Fruit fly (Drosophila melanogaster) whole organism, larva: ENCODE results near the gene salr.

Experiments
- noc ChIP-seq: fragments of 200-800 bp; sonication (Bioruptor generic); optimal IDR thresholded peaks from 3 replicates; lab custom pipeline; 2019; ENCODE audit warnings: missing biosample characterization, mild to moderate bottlenecking, missing genetic modification characterization, moderate library complexity

The salr gene

dm6 chr2L:11345069-11345468 is 13.6 kb upstream of the salr start:
- no peak for TF ChIP-seq noc (tag; lab: Kevin White, UChicago)

- no peak for TF ChIP-seq noc (tag; lab: Kevin White, UChicago)
These were observed 11.5 kb upstream of the salr start for dm6 chr2L:11347052-11347758.

dm6 chr2L:11356918-11357317 is 1.8 kb upstream of the salr start:
- TF ChIP-seq noc (tag; lab: Kevin White, UChicago): no peak

dm6 chr2L:11359193-11359592 is 520 bp downstream of the salr start:
- no peak for TF ChIP-seq noc (tag; lab: Kevin White, UChicago)

- no peak for TF ChIP-seq noc (tag; lab: Kevin White, UChicago)
These were observed 26.1 kb downstream of the salr start for dm6 chr2L:11384747-11385146.

- no peak for TF ChIP-seq noc (tag; lab: Kevin White, UChicago)
These were observed 27.8 kb downstream of the salr start for dm6 chr2L:11386379-11387017.

- no peak for TF ChIP-seq noc (tag; lab: Kevin White, UChicago)
These were observed 29.0 kb downstream of the salr start for dm6 chr2L:11387691-11388090.

dm6 chr2L:11394099-11394498 is 35.4 kb downstream of the salr start:
- TF ChIP-seq noc (tag; lab: Kevin White, UChicago): no peak

- TF ChIP-seq noc (tag; lab: Kevin White, UChicago): peak; percentile 31
These were observed 37.0 kb downstream of the salr start for dm6 chr2L:11395636-11396035.

dm6 chr2L:11396157-11396876 is 37.6 kb downstream of the salr start:
- no peak for TF ChIP-seq noc (tag; lab: Kevin White, UChicago)

dm6 chr2L:11399482-11400136 is 40.9 kb downstream of the salr start:
- TF ChIP-seq noc (tag; lab: Kevin White, UChicago): no peak

- TF ChIP-seq noc (tag; lab: Kevin White, UChicago): no peak
These were observed 44.4 kb downstream of the salr start for dm6 chr2L:11403085-11403484.

dm6 chr2L:11405514-11405913 is 46.8 kb downstream of the salr start:
- TF ChIP-seq noc (tag; lab: Kevin White, UChicago): no peak

- no peak for TF ChIP-seq noc (tag; lab: Kevin White, UChicago)
These were observed 55.5 kb downstream of the salr start for dm6 chr2L:11414084-11414647.

- peak; percentile 14 for TF ChIP-seq noc (tag; lab: Kevin White, UChicago)
These were observed 58.8 kb downstream of the salr start for dm6 chr2L:11417502-11417901.

- no peak for TF ChIP-seq noc (tag; lab: Kevin White, UChicago)
These were observed 60.0 kb downstream of the salr start for dm6 chr2L:11418721-11419120.
